Worm (Caenorhabditis elegans) whole organism, mixed stage, embryonic: ENCODE measurements around the gene clec-47.

Experiments used
- nhr-237 ChIP-seq: fragments of 150-350 bp; optimal IDR thresholded peaks from 2 replicates; lab custom pipeline; 2014; ENCODE audit warnings: missing biosample characterization, missing genetic modification characterization
- nhr-28 ChIP-seq: fragments of 150-350 bp; optimal IDR thresholded peaks from 2 replicates; lab custom pipeline; 2014; ENCODE audit warnings: missing biosample characterization, missing genetic modification characterization
- nhr-76 ChIP-seq: sonication (generic microtip); optimal IDR thresholded peaks from 2 replicates; lab custom pipeline; 2017; ENCODE audit warnings: missing biosample characterization, missing genetic modification characterization
- unc-39 ChIP-seq: fragments of 150-350 bp; optimal IDR thresholded peaks from 2 replicates; lab custom pipeline; 2014; ENCODE audit warnings: missing biosample characterization, missing genetic modification characterization
- unc-62 ChIP-seq: fragments of 150-350 bp; optimal IDR thresholded peaks from 2 replicates; lab custom pipeline; 2014; ENCODE audit warnings: missing biosample characterization, missing genetic modification reagents, missing genetic modification characterization

DNA sequence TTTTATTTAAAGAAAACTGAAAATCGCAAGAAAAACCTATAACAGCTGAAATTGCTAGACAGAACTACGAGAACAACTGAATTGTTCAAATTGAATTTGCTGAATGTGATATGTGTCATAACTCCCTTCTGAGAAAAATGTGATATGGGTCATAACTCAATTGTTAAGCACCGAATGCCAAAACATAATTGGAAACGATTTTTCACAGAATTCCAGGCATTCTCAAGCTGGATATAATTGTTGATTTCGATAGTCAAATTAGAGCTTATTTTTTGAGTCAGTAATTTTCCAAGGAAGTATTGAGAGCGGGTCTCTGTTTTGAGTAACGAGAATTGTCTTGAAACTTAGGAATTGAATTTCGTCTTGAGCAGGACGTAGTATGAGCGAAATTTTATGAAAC is 6.3 kb downstream of the clec-47 start:
- TF ChIP-seq unc-62, result no peak
- no peak for TF ChIP-seq nhr-76 (tag; lab: Kevin White, UChicago)
- TF ChIP-seq nhr-28 (tag; lab: Kevin White, UChicago), result no peak
- TF ChIP-seq unc-39 (tag; lab: Kevin White, UChicago), result no peak
- TF ChIP-seq nhr-237 (tag; lab: Kevin White, UChicago), result no peak
